Fruit fly (Drosophila melanogaster) whole organism, embryonic: Measurements from ENCODE around the gene Tctp.
A peak's percentile ranks its signal among the peaks of the same experiment; 100 is the strongest.

Experiments used
- Aef1 ChIP-seq: fragments of 200-800 bp; sonication (Bioruptor generic); IDR thresholded peaks from 3 replicates; pipeline ENCODE4 v1.3.6; 2022; ENCODE audit warnings: missing biosample characterization, missing genetic modification characterization
- CG10959 ChIP-seq: fragments of 200-800 bp; sonication (Bioruptor generic); IDR thresholded peaks from 2 replicates; pipeline ENCODE4 v1.3.6; 2022; ENCODE audit warnings: missing biosample characterization, missing genetic modification characterization
- CG11247 ChIP-seq: fragments of 200-800 bp; sonication (Bioruptor generic); IDR thresholded peaks from 2 replicates; pipeline ENCODE4 v1.3.6; 2022; ENCODE audit warnings: missing biosample characterization, missing genetic modification characterization
- CG12071 ChIP-seq: fragments of 200-800 bp; sonication (Bioruptor generic); optimal IDR thresholded peaks from 3 replicates; lab custom pipeline; 2018; ENCODE audit warnings: missing biosample characterization, mild to moderate bottlenecking, missing genetic modification characterization
- CG12219 ChIP-seq: fragments of 200-800 bp; sonication (Bioruptor generic); optimal IDR thresholded peaks from 3 replicates; lab custom pipeline; 2018; ENCODE audit warnings: missing biosample characterization, mild to moderate bottlenecking, missing genetic modification characterization
- CG13123 ChIP-seq: fragments of 200-800 bp; sonication (Bioruptor generic); optimal IDR thresholded peaks from 2 replicates; lab custom pipeline; 2016; ENCODE audit warnings: missing biosample characterization, missing genetic modification characterization
- CG14860 ChIP-seq: fragments of 200-800 bp; sonication (Bioruptor generic); IDR thresholded peaks from 3 replicates; pipeline ENCODE4 v1.3.6; 2022; ENCODE audit warnings: missing biosample characterization, missing genetic modification characterization; ENCODE audit not compliant: partially characterized antibody
- CG16779 ChIP-seq: fragments of 200-800 bp; sonication (Bioruptor generic); IDR thresholded peaks from 2 replicates; pipeline ENCODE4 v1.3.6; 2022; ENCODE audit warnings: missing biosample characterization, missing genetic modification characterization
- CG16813 ChIP-seq: fragments of 200-800 bp; sonication (Bioruptor generic); IDR thresholded peaks from 3 replicates; pipeline ENCODE4 v1.3.6; 2022; ENCODE audit warnings: missing biosample characterization, missing genetic modification characterization; ENCODE audit not compliant: partially characterized antibody
- CG18764 ChIP-seq: fragments of 200-800 bp; sonication (Bioruptor generic); optimal IDR thresholded peaks from 3 replicates; lab custom pipeline; 2016; ENCODE audit warnings: missing biosample characterization, missing genetic modification characterization
- CG2712 ChIP-seq: fragments of 200-800 bp; optimal IDR thresholded peaks from 3 replicates; lab custom pipeline; 2019; ENCODE audit warnings: missing biosample characterization, mild to moderate bottlenecking, missing genetic modification characterization, moderate library complexity
- CG2889 ChIP-seq: fragments of 200-800 bp; sonication (Bioruptor generic); IDR thresholded peaks from 3 replicates; pipeline ENCODE4 v1.3.6; 2022; ENCODE audit warnings: missing biosample characterization, missing genetic modification characterization
- CG31388 ChIP-seq: fragments of 200-800 bp; sonication (Bioruptor generic); optimal IDR thresholded peaks from 2 replicates; lab custom pipeline; 2016; ENCODE audit warnings: missing biosample characterization, missing genetic modification characterization
- CG3163 ChIP-seq: fragments of 200-800 bp; sonication (Bioruptor generic); optimal IDR thresholded peaks from 3 replicates; lab custom pipeline; 2016; ENCODE audit warnings: missing biosample characterization, missing genetic modification characterization
- CG32772 ChIP-seq: fragments of 200-800 bp; sonication (Bioruptor generic); IDR thresholded peaks from 2 replicates; pipeline ENCODE4 v1.3.6; 2022; ENCODE audit warnings: missing biosample characterization, missing genetic modification characterization
- CG3281 ChIP-seq: fragments of 200-800 bp; sonication (Bioruptor generic); optimal IDR thresholded peaks from 3 replicates; lab custom pipeline; 2017; ENCODE audit warnings: missing biosample characterization, mild to moderate bottlenecking, missing genetic modification characterization
- CG34422 ChIP-seq: fragments of 200-800 bp; sonication (Bioruptor generic); IDR thresholded peaks from 3 replicates; pipeline ENCODE4 v1.3.6; 2022; ENCODE audit warnings: missing biosample characterization, missing genetic modification characterization
- CG3726 ChIP-seq: fragments of 200-800 bp; sonication (Bioruptor generic); IDR thresholded peaks from 3 replicates; pipeline ENCODE4, ENCODE4 v1.3.6; 2022; ENCODE audit warnings: missing biosample characterization, missing genetic modification characterization
- CG43689 ChIP-seq: fragments of 200-800 bp; sonication (Bioruptor generic); IDR thresholded peaks from 2 replicates; pipeline ENCODE4 v1.3.6; 2022; ENCODE audit warnings: missing biosample characterization, missing genetic modification characterization
- CG5245 ChIP-seq: fragments of 200-800 bp; sonication (Bioruptor generic); optimal IDR thresholded peaks from 3 replicates; lab custom pipeline; 2016; ENCODE audit warnings: missing biosample characterization, missing genetic modification characterization
- CG7357 ChIP-seq: fragments of 200-800 bp; sonication (Bioruptor generic); IDR thresholded peaks from 3 replicates; pipeline ENCODE4 v1.3.6; 2022; ENCODE audit warnings: missing biosample characterization, missing genetic modification characterization
- CG8089 ChIP-seq: fragments of 200-800 bp; sonication (Bioruptor generic); optimal IDR thresholded peaks from 3 replicates; lab custom pipeline; 2016; ENCODE audit warnings: missing biosample characterization, missing genetic modification characterization
- CG8924 ChIP-seq: fragments of 200-800 bp; optimal IDR thresholded peaks from 3 replicates; lab custom pipeline; 2019; ENCODE audit warnings: missing biosample characterization, mild to moderate bottlenecking, missing genetic modification characterization, moderate library complexity
- H2.0 ChIP-seq: fragments of 200-800 bp; sonication (Bioruptor generic); IDR thresholded peaks from 2 replicates; pipeline ENCODE4 v1.3.6; 2022; ENCODE audit warnings: missing biosample characterization, missing genetic modification characterization
- Hand ChIP-seq: fragments of 200-800 bp; sonication (Bioruptor generic); optimal IDR thresholded peaks from 2 replicates; lab custom pipeline; 2017; ENCODE audit warnings: mild to moderate bottlenecking, missing biosample characterization, missing genetic modification reagents, missing genetic modification characterization
- MTF-1 ChIP-seq: fragments of 200-800 bp; sonication (Bioruptor generic); optimal IDR thresholded peaks from 2 replicates; lab custom pipeline; 2018; ENCODE audit warnings: missing biosample characterization, mild to moderate bottlenecking, missing genetic modification characterization, borderline replicate concordance
- Mes4 ChIP-seq: fragments of 200-800 bp; sonication (Bioruptor generic); optimal IDR thresholded peaks from 2 replicates; lab custom pipeline; 2016; ENCODE audit warnings: missing biosample characterization, missing genetic modification characterization
- NC2β ChIP-seq: fragments of 200-800 bp; sonication (Bioruptor generic); optimal IDR thresholded peaks from 2 replicates; lab custom pipeline; 2016; ENCODE audit warnings: missing biosample characterization, missing genetic modification characterization
- NFAT ChIP-seq: fragments of 200-800 bp; sonication (Bioruptor generic); IDR thresholded peaks from 2 replicates; pipeline ENCODE4 v1.3.6; 2022; ENCODE audit warnings: missing biosample characterization, missing genetic modification characterization
- Nf-YB ChIP-seq: fragments of 200-800 bp; sonication (Bioruptor generic); optimal IDR thresholded peaks from 3 replicates; lab custom pipeline; 2019; ENCODE audit warnings: missing biosample characterization, mild to moderate bottlenecking, missing genetic modification characterization, moderate library complexity
- Optix ChIP-seq: fragments of 200-800 bp; sonication (Bioruptor generic); IDR thresholded peaks from 3 replicates; pipeline ENCODE4 v1.3.6; 2022; ENCODE audit warnings: missing biosample characterization, missing genetic modification characterization
- Pdp1 ChIP-seq, 2 experiments: fragments of 200-800 bp; sonication (Bioruptor generic); optimal IDR thresholded peaks; 3 replicates each; lab custom pipeline; 2016; ENCODE audit warnings: missing biosample characterization in 2 of 2, missing genetic modification characterization in 2 of 2, mild to moderate bottlenecking in 1 of 2, moderate library complexity in 1 of 2
- Xrp1 ChIP-seq: fragments of 200-800 bp; sonication (Bioruptor generic); IDR thresholded peaks from 2 replicates; pipeline ENCODE4 v1.3.6; 2022; ENCODE audit warnings: missing biosample characterization, missing genetic modification characterization
- al ChIP-seq: fragments of 200-800 bp; sonication (Bioruptor generic); IDR thresholded peaks from 2 replicates; pipeline ENCODE4 v1.3.6; 2022; ENCODE audit warnings: missing biosample characterization, missing genetic modification characterization
- aop ChIP-seq: fragments of 200-800 bp; sonication (Bioruptor generic); IDR thresholded peaks from 2 replicates; pipeline ENCODE4 v1.3.6; 2022; ENCODE audit warnings: missing biosample characterization, missing genetic modification characterization
- ap ChIP-seq: fragments of 200-800 bp; sonication (Bioruptor generic); IDR thresholded peaks from 2 replicates; pipeline ENCODE4 v1.3.6; 2022; ENCODE audit warnings: missing biosample characterization, missing genetic modification characterization
- bab2 ChIP-seq: fragments of 200-800 bp; sonication (Bioruptor generic); optimal IDR thresholded peaks from 2 replicates; lab custom pipeline; 2016; ENCODE audit warnings: missing biosample characterization, missing genetic modification characterization
- crol ChIP-seq: fragments of 200-800 bp; sonication (Bioruptor generic); IDR thresholded peaks from 2 replicates; pipeline ENCODE4 v1.3.6; 2022; ENCODE audit warnings: missing biosample characterization, missing genetic modification characterization
- dysf ChIP-seq: fragments of 200-800 bp; sonication (Bioruptor generic); IDR thresholded peaks from 3 replicates; pipeline ENCODE4 v1.3.6; 2022; ENCODE audit warnings: missing biosample characterization, missing genetic modification characterization
- exex ChIP-seq: fragments of 200-800 bp; sonication (Bioruptor generic); optimal IDR thresholded peaks from 4 replicates; lab custom pipeline; 2018; ENCODE audit warnings: missing biosample characterization, mild to moderate bottlenecking, missing genetic modification characterization, moderate library complexity
- fd102C ChIP-seq: fragments of 200-800 bp; sonication (Bioruptor generic); optimal IDR thresholded peaks from 2 replicates; lab custom pipeline; 2018; ENCODE audit warnings: missing biosample characterization, mild to moderate bottlenecking, missing genetic modification characterization, moderate library complexity
- gcm ChIP-seq: fragments of 200-800 bp; sonication (Bioruptor generic); optimal IDR thresholded peaks from 2 replicates; lab custom pipeline; 2019; ENCODE audit warnings: missing biosample characterization, mild to moderate bottlenecking, missing genetic modification characterization, moderate library complexity
- gfzf ChIP-seq: fragments of 200-800 bp; sonication (Bioruptor generic); optimal IDR thresholded peaks from 2 replicates; lab custom pipeline; 2016; ENCODE audit warnings: missing biosample characterization, mild to moderate bottlenecking, missing genetic modification characterization, moderate library complexity
- knrl ChIP-seq: fragments of 200-800 bp; sonication (Bioruptor generic); IDR thresholded peaks from 3 replicates; pipeline ENCODE4 v1.3.6; 2022; ENCODE audit warnings: missing biosample characterization, missing genetic modification characterization; ENCODE audit not compliant: partially characterized antibody
- luna ChIP-seq: fragments of 200-800 bp; sonication (Bioruptor generic); optimal IDR thresholded peaks from 2 replicates; lab custom pipeline; 2016; ENCODE audit warnings: missing biosample characterization, missing genetic modification characterization
- nom ChIP-seq: fragments of 200-800 bp; sonication (Bioruptor generic); optimal IDR thresholded peaks from 2 replicates; lab custom pipeline; 2017; ENCODE audit warnings: missing biosample characterization, missing genetic modification characterization, mild to moderate bottlenecking, moderate library complexity, missing genetic modification reagents
- odd ChIP-seq: fragments of 200-800 bp; sonication (Bioruptor generic); optimal IDR thresholded peaks from 2 replicates; lab custom pipeline; 2017; ENCODE audit warnings: missing biosample characterization, mild to moderate bottlenecking, missing genetic modification characterization
- p53 ChIP-seq: fragments of 200-800 bp; sonication (Bioruptor generic); optimal IDR thresholded peaks from 2 replicates; lab custom pipeline; 2016; ENCODE audit warnings: missing biosample characterization, missing genetic modification characterization
- psq ChIP-seq: fragments of 200-800 bp; sonication (Bioruptor generic); optimal IDR thresholded peaks from 2 replicates; lab custom pipeline; 2017; ENCODE audit warnings: missing biosample characterization, missing genetic modification characterization
- pzg ChIP-seq: fragments of 200-800 bp; sonication (Bioruptor generic); optimal IDR thresholded peaks from 3 replicates; lab custom pipeline; 2018; ENCODE audit warnings: missing biosample characterization, mild to moderate bottlenecking, missing genetic modification characterization, moderate library complexity
- vvl ChIP-seq: fragments of 200-800 bp; sonication (Bioruptor generic); IDR thresholded peaks from 2 replicates; pipeline ENCODE4 v1.3.6; 2022; ENCODE audit warnings: missing biosample characterization, missing genetic modification characterization

Gene Tctp

dm6 chr3R:11216156-11216630 lies 6.1 kb downstream of the Tctp start, which contains the start of the genes RpS25 and CG4820 (continued):
- peak; percentile 87 for TF ChIP-seq CG8924 (tag; lab: Kevin White, UChicago)
- TF ChIP-seq Nf-YB (GFP tag; lab: Kevin White, UChicago) = peak; percentile 77
- TF ChIP-seq CG18764 (GFP tag; lab: Kevin White, UChicago) = peak; percentile 90
- peak; percentile 93 for TF ChIP-seq CG8089 (GFP tag; lab: Kevin White, UChicago)
- peak; percentile 98 for TF ChIP-seq NC2β (GFP tag; lab: Kevin White, UChicago)
- TF ChIP-seq bab2 (GFP tag; lab: Kevin White, UChicago) = peak; percentile 75
- peak; percentile 84 for TF ChIP-seq H2.0 (GFP tag; lab: Robert Waterston, UW)
- 0 out of 2 replicates have a peak, but pooled peaks have one; percentile 15 for TF ChIP-seq aop
- TF ChIP-seq CG12219 (GFP tag; lab: Kevin White, UChicago) = peak; percentile 90
- TF ChIP-seq nom = peak; percentile 90
- peak; percentile 93 for TF ChIP-seq p53 (GFP tag; lab: Kevin White, UChicago)
- TF ChIP-seq CG13123 (GFP tag; lab: Kevin White, UChicago) = peak; percentile 82
- peak; percentile 89 for TF ChIP-seq gcm (GFP tag; lab: Kevin White, UChicago)
- peak; percentile 59; the same call in 2 of the 3 replicates for TF ChIP-seq Aef1 (GFP tag; lab: Robert Waterston, UW)
- TF ChIP-seq CG5245 (GFP tag; lab: Kevin White, UChicago) = peak; percentile 85
- peak; percentile 86 to 91 for TF ChIP-seq Pdp1 (GFP tag; optimal IDR thresholded peaks at IDR 0.05; lab: Kevin White, UChicago)
- peak; percentile 71 for TF ChIP-seq ap (GFP tag; lab: Robert Waterston, UW)
- TF ChIP-seq psq (GFP tag; lab: Kevin White, UChicago) = peak; percentile 75
- TF ChIP-seq odd (GFP tag; lab: Kevin White, UChicago) = peak; percentile 94
- no peak for TF ChIP-seq CG3726 (GFP tag; lab: Robert Waterston, UW)
- peak; percentile 87 for TF ChIP-seq fd102C (GFP tag; lab: Kevin White, UChicago)
- peak; percentile 82 for TF ChIP-seq CG3163
- peak; percentile 81 for TF ChIP-seq Hand (GFP tag; lab: Kevin White, UChicago)
- peak; percentile 86 for TF ChIP-seq dysf
- peak; percentile 97 for TF ChIP-seq gfzf
- TF ChIP-seq CG31388 (GFP tag; lab: Kevin White, UChicago) = peak; percentile 62
- peak; percentile 90 for TF ChIP-seq CG2712 (tag; lab: Kevin White, UChicago)
- peak; percentile 77 for TF ChIP-seq CG14860 (GFP tag; lab: Robert Waterston, UW)
- TF ChIP-seq vvl (GFP tag; lab: Robert Waterston, UW) = peak; percentile 91
- peak; percentile 83 for TF ChIP-seq CG11247 (GFP tag; lab: Robert Waterston, UW)
- TF ChIP-seq NFAT = peak; percentile 89
- peak; percentile 94 for TF ChIP-seq CG12071 (GFP tag; lab: Kevin White, UChicago)
- peak; percentile 98 for TF ChIP-seq pzg (GFP tag; lab: Kevin White, UChicago)
- 0 out of 3 replicates have a peak, but pooled peaks have one; percentile 21 for TF ChIP-seq CG2889 (GFP tag; lab: Robert Waterston, UW)
- peak; percentile 79 for TF ChIP-seq CG43689 (GFP tag; lab: Robert Waterston, UW)
- peak; percentile 96 for TF ChIP-seq MTF-1 (GFP tag; lab: Kevin White, UChicago)
- TF ChIP-seq CG32772 (GFP tag; lab: Robert Waterston, UW) = peak; percentile 79
- peak; percentile 69 for TF ChIP-seq exex (tag; lab: Kevin White, UChicago)
- TF ChIP-seq Xrp1 (GFP tag; lab: Robert Waterston, UW) = peak; percentile 48; the same call in 1 of the 2 replicates
- TF ChIP-seq al = peak; percentile 72
- peak; percentile 49 for TF ChIP-seq crol (GFP tag; lab: Robert Waterston, UW)
- peak; percentile 95 for TF ChIP-seq CG3281 (GFP tag; lab: Kevin White, UChicago)
- peak; percentile 72 for TF ChIP-seq CG10959
- TF ChIP-seq CG7357 (GFP tag; lab: Robert Waterston, UW) = 0 out of 3 replicates have a peak, but pooled peaks have one; percentile 31
- TF ChIP-seq CG16779 = peak; percentile 79
- TF ChIP-seq luna = peak; percentile 86
- peak; percentile 97 for TF ChIP-seq Mes4
- TF ChIP-seq knrl (GFP tag; lab: Robert Waterston, UW) = peak; percentile 91
- TF ChIP-seq CG34422 (GFP tag; lab: Robert Waterston, UW) = peak; percentile 90
- TF ChIP-seq Optix (GFP tag; lab: Robert Waterston, UW) = peak; percentile 81
- peak; percentile 87 for TF ChIP-seq CG16813 (GFP tag; lab: Robert Waterston, UW)
